Comparison of ENCODE assay signal across 2 fruit fly cellular contexts in the genomic region with DNA sequence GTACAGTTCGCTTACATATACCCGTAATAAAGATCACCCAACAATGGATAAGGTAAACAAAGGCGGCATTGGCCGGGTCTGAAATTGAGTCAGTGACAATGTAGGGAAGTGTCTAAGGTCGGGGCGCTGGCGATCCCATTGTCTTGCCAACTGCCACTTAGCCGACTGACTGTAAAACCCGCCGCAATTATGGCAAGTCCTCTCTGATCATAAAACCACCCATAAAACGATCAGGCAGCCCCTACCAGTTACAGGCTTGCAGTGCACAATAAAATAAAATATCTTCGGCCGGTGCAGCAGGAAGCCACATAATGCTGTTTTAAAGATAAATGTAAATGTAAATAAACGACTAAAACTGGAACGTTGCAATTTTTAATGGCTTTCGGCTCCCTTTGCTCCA.
TF ChIP-seq lines count a peak whose summit lies in the region.

No protein-coding gene starts in this region.

- no peak for TF ChIP-seq CTCF in whole organism, embryonic (GFP tag; optimal IDR thresholded peaks at IDR 0.05; lab: Kevin White, UChicago)

TF ChIP-seq in whole organism, embryonic, 481 proteins besides CTCF, POLR2A, EP300 and RAD21:
- peak; percentile 97 for TF ChIP-seq cad (GFP tag; optimal IDR thresholded peaks at IDR 0.05; lab: Kevin White, UChicago)
- peak; percentile 72 for TF ChIP-seq CG7271 (tag; optimal IDR thresholded peaks at IDR 0.05; lab: Kevin White, UChicago)
- peak in 1 of 2 experiments; percentile 96 for TF ChIP-seq tll (GFP tag; optimal IDR thresholded peaks at IDR 0.05; lab: Kevin White, UChicago)
- TF ChIP-seq zen (tag; optimal IDR thresholded peaks at IDR 0.05; lab: Kevin White, UChicago) = peak; percentile 38
- no peak for TF ChIP-seq Lim3 (GFP tag; IDR thresholded peaks at IDR 0.05; lab: Robert Waterston, UW)

TF ChIP-seq in whole organism, prepupa, 60 proteins besides CTCF, POLR2A, EP300 and RAD21:
- peak; percentile 43 for TF ChIP-seq Eip78C (GFP tag; lab: Kevin White, UChicago)
- TF ChIP-seq topi (GFP tag; optimal IDR thresholded peaks at IDR 0.05; lab: Kevin White, UChicago) = no peak
- no peak for TF ChIP-seq CG10631 (GFP tag; optimal IDR thresholded peaks at IDR 0.05; lab: Kevin White, UChicago)
- peak; percentile 32 for TF ChIP-seq dsx (GFP tag; optimal IDR thresholded peaks at IDR 0.05; lab: Kevin White, UChicago; ENCODE audit: poor library complexity, severe bottlenecking)
- TF ChIP-seq svp (GFP tag; lab: Kevin White, UChicago) = no peak
